Worm (Caenorhabditis elegans) whole organism, L3 larva: ENCODE results near the gene ndg-4.

Experiments used
- ZK546.5 ChIP-seq: sonication (generic microtip); optimal IDR thresholded peaks from 2 replicates; lab custom pipeline; 2017; ENCODE audit warnings: missing biosample characterization, missing genetic modification characterization
- aly-2 ChIP-seq: fragments of 150-350 bp; optimal IDR thresholded peaks from 2 replicates; lab custom pipeline; 2014; ENCODE audit warnings: missing biosample characterization, missing genetic modification characterization
- ama-1 ChIP-seq: fragments of 150-350 bp; optimal IDR thresholded peaks from 2 replicates; lab custom pipeline; 2018
- ceh-16 ChIP-seq: sonication (generic microtip); optimal IDR thresholded peaks from 2 replicates; lab custom pipeline; 2017; ENCODE audit warnings: missing biosample characterization, missing genetic modification characterization
- ceh-28 ChIP-seq: fragments of 150-350 bp; optimal IDR thresholded peaks from 2 replicates; lab custom pipeline; 2014; ENCODE audit warnings: missing biosample characterization, missing genetic modification reagents, missing genetic modification characterization
- ceh-9 ChIP-seq: sonication (generic microtip); optimal IDR thresholded peaks from 2 replicates; lab custom pipeline; 2018; ENCODE audit warnings: missing biosample characterization, missing genetic modification characterization
- daf-12 ChIP-seq: fragments of 150-350 bp; optimal IDR thresholded peaks from 2 replicates; lab custom pipeline; 2014; ENCODE audit warnings: missing biosample characterization, missing genetic modification reagents, missing genetic modification characterization
- elt-1 ChIP-seq: fragments of 150-350 bp; optimal IDR thresholded peaks from 2 replicates; lab custom pipeline; 2014; ENCODE audit warnings: missing biosample characterization, missing genetic modification characterization
- elt-3 ChIP-seq, 3 experiments: fragments of 150-350 bp in 1 of 3; sonication (generic microtip) in 2 of 3; optimal IDR thresholded peaks; 2 replicates in 2 of 3; 4 replicates in 1 of 3; lab custom pipeline; 2014 to 2017; ENCODE audit warnings: missing biosample characterization in 3 of 3, missing genetic modification characterization in 3 of 3
- eor-1 ChIP-seq, 2 experiments: fragments of 150-350 bp; optimal IDR thresholded peaks; 2 replicates each; lab custom pipeline; 2014 to 2018; ENCODE audit warnings: missing biosample characterization in 2 of 2, missing genetic modification characterization in 2 of 2
- fkh-2 ChIP-seq: fragments of 150-350 bp; optimal IDR thresholded peaks from 2 replicates; lab custom pipeline; 2014; ENCODE audit warnings: missing biosample characterization, missing genetic modification reagents, missing genetic modification characterization
- hmg-11 ChIP-seq: sonication (generic microtip); optimal IDR thresholded peaks from 2 replicates; lab custom pipeline; 2016; ENCODE audit warnings: missing genetic modification characterization, missing compliant biosample characterization
- lin-15B ChIP-seq: fragments of 150-350 bp; optimal IDR thresholded peaks from 2 replicates; lab custom pipeline; 2014; ENCODE audit warnings: missing biosample characterization, missing genetic modification characterization
- mdl-1 ChIP-seq: fragments of 150-350 bp; optimal IDR thresholded peaks from 2 replicates; lab custom pipeline; 2014; ENCODE audit warnings: missing biosample characterization, missing genetic modification characterization
- mml-1 ChIP-seq: fragments of 150-350 bp; sonication (generic microtip); optimal IDR thresholded peaks from 3 replicates; lab custom pipeline; 2014; ENCODE audit warnings: missing biosample characterization, missing genetic modification characterization
- nhr-11 ChIP-seq: fragments of 150-350 bp; optimal IDR thresholded peaks from 2 replicates; lab custom pipeline; 2014; ENCODE audit warnings: missing biosample characterization, missing genetic modification characterization
- nhr-12 ChIP-seq: fragments of 150-350 bp; optimal IDR thresholded peaks from 2 replicates; lab custom pipeline; 2014; ENCODE audit warnings: missing biosample characterization, missing genetic modification characterization
- nhr-23 ChIP-seq: fragments of 150-350 bp; optimal IDR thresholded peaks from 2 replicates; lab custom pipeline; 2014; ENCODE audit warnings: missing biosample characterization, missing genetic modification reagents, missing genetic modification characterization
- nhr-237 ChIP-seq: fragments of 150-350 bp; optimal IDR thresholded peaks from 2 replicates; lab custom pipeline; 2014; ENCODE audit warnings: missing biosample characterization, missing genetic modification characterization
- nhr-25 ChIP-seq: sonication (generic microtip); optimal IDR thresholded peaks from 2 replicates; lab custom pipeline; 2017; ENCODE audit warnings: missing biosample characterization, missing genetic modification characterization
- nhr-28 ChIP-seq: fragments of 150-350 bp; optimal IDR thresholded peaks from 2 replicates; lab custom pipeline; 2014; ENCODE audit warnings: missing biosample characterization, missing genetic modification characterization
- nhr-43 ChIP-seq: sonication (generic microtip); optimal IDR thresholded peaks from 2 replicates; lab custom pipeline; 2016; ENCODE audit warnings: mild to moderate bottlenecking, missing genetic modification characterization, missing compliant biosample characterization; ENCODE audit not compliant: poor library complexity, severe bottlenecking
- nhr-67 ChIP-seq: fragments of 150-350 bp; optimal IDR thresholded peaks from 2 replicates; lab custom pipeline; 2014; ENCODE audit warnings: missing biosample characterization, missing genetic modification characterization
- nhr-76 ChIP-seq: fragments of 150-350 bp; sonication (generic microtip); optimal IDR thresholded peaks from 5 replicates; lab custom pipeline; 2014; ENCODE audit warnings: missing biosample characterization, missing genetic modification characterization
- nhr-77 ChIP-seq: fragments of 150-350 bp; optimal IDR thresholded peaks from 2 replicates; lab custom pipeline; 2014; ENCODE audit warnings: missing biosample characterization, missing genetic modification characterization
- pha-4 ChIP-seq: fragments of 150-350 bp; optimal IDR thresholded peaks from 2 replicates; lab custom pipeline; 2014; ENCODE audit warnings: missing biosample characterization, missing genetic modification reagents, missing genetic modification characterization
- pqm-1 ChIP-seq: fragments of 150-350 bp; optimal IDR thresholded peaks from 2 replicates; lab custom pipeline; 2017; ENCODE audit warnings: missing biosample characterization, missing genetic modification characterization, inconsistent platforms
- sea-2 ChIP-seq: fragments of 150-350 bp; sonication (generic microtip); optimal IDR thresholded peaks from 4 replicates; lab custom pipeline; 2014; ENCODE audit warnings: missing biosample characterization, missing genetic modification reagents, missing genetic modification characterization
- skn-1 ChIP-seq: fragments of 150-350 bp; optimal IDR thresholded peaks from 2 replicates; lab custom pipeline; 2014; ENCODE audit warnings: missing biosample characterization, missing genetic modification characterization
- snpc-4 ChIP-seq: fragments of 150-350 bp; optimal IDR thresholded peaks from 2 replicates; lab custom pipeline; 2014; ENCODE audit warnings: missing biosample characterization, missing genetic modification characterization
- unc-39 ChIP-seq: sonication (generic microtip); optimal IDR thresholded peaks from 4 replicates; lab custom pipeline; 2017; ENCODE audit warnings: missing biosample characterization, missing genetic modification characterization
- unc-62 ChIP-seq: fragments of 150-350 bp; sonication (generic microtip); optimal IDR thresholded peaks from 4 replicates; lab custom pipeline; 2014; ENCODE audit warnings: missing biosample characterization, missing genetic modification reagents, missing genetic modification characterization
- ztf-4 ChIP-seq: fragments of 150-350 bp; optimal IDR thresholded peaks from 2 replicates; lab custom pipeline; 2014; ENCODE audit warnings: missing biosample characterization, missing genetic modification characterization

Gene ndg-4

ce11 chrIII:4441781-4442180, 25.4 kb downstream of the ndg-4 start, which contains the start of gene nex-3:
Gene nex-3, plus strand, starts transcription at chrIII:4442081.
- TF ChIP-seq nhr-67 (tag; lab: Kevin White, UChicago), result no peak
- no peak for TF ChIP-seq nhr-12 (tag; lab: Kevin White, UChicago)
- no peak for TF ChIP-seq ceh-9 (tag; lab: Kevin White, UChicago)
- no peak for TF ChIP-seq unc-62 (GFP tag; lab: Kevin White, UChicago)
- TF ChIP-seq, all 47 proteins: peak for 0

- TF ChIP-seq nhr-237, result no peak
- no peak for TF ChIP-seq nhr-11 (tag; lab: Kevin White, UChicago)
- TF ChIP-seq lin-15B (tag; lab: Kevin White, UChicago), result no peak
- no peak for TF ChIP-seq nhr-23 (tag; lab: Kevin White, UChicago)
- no peak for TF ChIP-seq nhr-67 (tag; lab: Kevin White, UChicago)
- no peak for TF ChIP-seq aly-2 (tag; lab: Kevin White, UChicago)
- no peak for TF ChIP-seq elt-3 (tag; optimal IDR thresholded peaks at IDR 0.05; lab: Kevin White, UChicago)
- TF ChIP-seq ceh-28 (tag; lab: Kevin White, UChicago), result no peak
- TF ChIP-seq mdl-1 (tag; lab: Kevin White, UChicago), result no peak
- TF ChIP-seq nhr-77 (tag; lab: Kevin White, UChicago), result no peak
- no peak for TF ChIP-seq ceh-16 (tag; lab: Kevin White, UChicago)
- TF ChIP-seq hmg-11 (tag; lab: Kevin White, UChicago), result no peak
- no peak for TF ChIP-seq pqm-1
- no peak for TF ChIP-seq skn-1 (tag; lab: Kevin White, UChicago)
- TF ChIP-seq nhr-43, result no peak
- TF ChIP-seq daf-12 (tag; lab: Kevin White, UChicago), result no peak
Measured at ce11 chrIII:4439493-4439983, 27.6 kb downstream of the ndg-4 start, which contains the start of gene C28A5.2. Gene C28A5.2, minus strand, starts transcription at chrIII:4439543.

- TF ChIP-seq lin-15B (tag; lab: Kevin White, UChicago) (no peak), aly-2 (tag; lab: Kevin White, UChicago) (no peak), snpc-4 (tag; lab: Kevin White, UChicago) (no peak), sea-2 (GFP tag; lab: Kevin White, UChicago) (no peak), mml-1 (tag; lab: Kevin White, UChicago) (no peak), ama-1 (no peak), eor-1 (tag; optimal IDR thresholded peaks at IDR 0.05; lab: Kevin White, UChicago) (no peak), nhr-77 (tag; lab: Kevin White, UChicago) (no peak), nhr-25 (tag; lab: Kevin White, UChicago) (no peak), nhr-67 (tag; lab: Kevin White, UChicago) (no peak), unc-62 (GFP tag; lab: Kevin White, UChicago) (no peak), elt-3 (tag; optimal IDR thresholded peaks at IDR 0.05; lab: Kevin White, UChicago) (no peak), unc-39 (no peak), fkh-2 (tag; lab: Kevin White, UChicago) (no peak), nhr-28 (no peak), pha-4 (no peak)
Measured at ce11 chrIII:4435262-4435661, 31.9 kb downstream of the ndg-4 start.

- no peak for TF ChIP-seq ceh-28 (tag; lab: Kevin White, UChicago)
- TF ChIP-seq nhr-76, result no peak
- no peak for TF ChIP-seq pqm-1
- TF ChIP-seq nhr-77 (tag; lab: Kevin White, UChicago), result no peak
- no peak for TF ChIP-seq eor-1 (tag; optimal IDR thresholded peaks at IDR 0.05; lab: Kevin White, UChicago)
- TF ChIP-seq ama-1, result no peak
- no peak for TF ChIP-seq ztf-4 (tag; lab: Kevin White, UChicago)
Measured at ce11 chrIII:4434294-4434781, 32.8 kb downstream of the ndg-4 start, which contains the start of gene C28A5.1. Gene C28A5.1, minus strand, starts transcription at chrIII:4434344.

- TF ChIP-seq snpc-4 (tag; lab: Kevin White, UChicago) (no peak), eor-1 (tag; optimal IDR thresholded peaks at IDR 0.05; lab: Kevin White, UChicago) (no peak), elt-1 (tag; lab: Kevin White, UChicago) (no peak), pha-4 (no peak), ZK546.5 (tag; lab: Kevin White, UChicago) (no peak), nhr-25 (tag; lab: Kevin White, UChicago) (no peak)
Measured at ce11 chrIII:4429402-4429801, 37.8 kb downstream of the ndg-4 start, which contains the start of gene C28A5.6. Gene C28A5.6, minus strand, starts transcription at chrIII:4429502.
